Fruit fly (Drosophila melanogaster) whole organism, embryonic: ENCODE data around the gene ver.

Experiments used
- Antp ChIP-seq: fragments of 200-800 bp; sonication (Bioruptor generic); optimal IDR thresholded peaks from 3 replicates; lab custom pipeline; 2016; ENCODE audit warnings: missing biosample characterization, missing genetic modification characterization
- Asciz ChIP-seq: fragments of 200-800 bp; sonication (Bioruptor generic); optimal IDR thresholded peaks from 2 replicates; lab custom pipeline; 2017; ENCODE audit warnings: missing biosample characterization, mild to moderate bottlenecking, missing genetic modification characterization, missing genetic modification reagents
- Blimp-1 ChIP-seq: fragments of 200-800 bp; sonication (Bioruptor generic); optimal IDR thresholded peaks from 3 replicates; lab custom pipeline; 2018; ENCODE audit warnings: missing biosample characterization, missing genetic modification characterization, mild to moderate bottlenecking, moderate library complexity, missing genetic modification reagents
- CG10209 ChIP-seq: fragments of 200-800 bp; sonication (Bioruptor generic); optimal IDR thresholded peaks from 3 replicates; lab custom pipeline; 2017; ENCODE audit warnings: missing biosample characterization, mild to moderate bottlenecking, missing genetic modification characterization, missing genetic modification reagents
- CG10267 ChIP-seq: fragments of 200-800 bp; sonication (Bioruptor generic); optimal IDR thresholded peaks from 2 replicates; lab custom pipeline; 2018; ENCODE audit warnings: missing biosample characterization, mild to moderate bottlenecking, missing genetic modification characterization, moderate library complexity
- CG10321 ChIP-seq: fragments of 200-800 bp; sonication (Bioruptor generic); IDR thresholded peaks from 2 replicates; pipeline ENCODE4 v1.3.6; 2022; ENCODE audit warnings: missing biosample characterization, missing genetic modification characterization
- CG10431 ChIP-seq: fragments of 200-800 bp; sonication (Bioruptor generic); optimal IDR thresholded peaks from 3 replicates; lab custom pipeline; 2018; ENCODE audit warnings: missing biosample characterization, mild to moderate bottlenecking, missing genetic modification characterization
- CG11085 ChIP-seq: fragments of 200-800 bp; sonication (Bioruptor generic); IDR thresholded peaks from 2 replicates; pipeline ENCODE4 v1.3.6; 2022; ENCODE audit warnings: missing biosample characterization, missing genetic modification characterization
- CG12769 ChIP-seq: fragments of 200-800 bp; sonication (Bioruptor generic); optimal IDR thresholded peaks from 2 replicates; lab custom pipeline; 2019; ENCODE audit warnings: missing biosample characterization, mild to moderate bottlenecking, missing genetic modification characterization, moderate library complexity
- CG13123 ChIP-seq: fragments of 200-800 bp; sonication (Bioruptor generic); optimal IDR thresholded peaks from 2 replicates; lab custom pipeline; 2016; ENCODE audit warnings: missing biosample characterization, missing genetic modification characterization
- CG13424 ChIP-seq: fragments of 200-800 bp; sonication (Bioruptor generic); optimal IDR thresholded peaks from 2 replicates; lab custom pipeline; 2019; ENCODE audit warnings: missing biosample characterization, mild to moderate bottlenecking, missing genetic modification characterization, moderate library complexity
- CG13624 ChIP-seq: fragments of 200-800 bp; sonication (Bioruptor generic); optimal IDR thresholded peaks from 2 replicates; lab custom pipeline; 2016; ENCODE audit warnings: missing biosample characterization, missing genetic modification characterization
- CG2129 ChIP-seq: fragments of 200-800 bp; sonication (Bioruptor generic); IDR thresholded peaks from 2 replicates; pipeline ENCODE4 v1.3.6; 2022; ENCODE audit warnings: missing biosample characterization, missing genetic modification characterization; ENCODE audit not compliant: partially characterized antibody
- CG2199 ChIP-seq: fragments of 200-800 bp; sonication (Bioruptor generic); IDR thresholded peaks from 3 replicates; pipeline ENCODE4 v1.3.6; 2022; ENCODE audit warnings: missing biosample characterization, missing genetic modification characterization
- CG2202 ChIP-seq: fragments of 200-800 bp; sonication (Bioruptor generic); optimal IDR thresholded peaks from 2 replicates; lab custom pipeline; 2018; ENCODE audit warnings: missing biosample characterization, mild to moderate bottlenecking, missing genetic modification characterization
- CG30403 ChIP-seq: fragments of 200-800 bp; sonication (Bioruptor generic); optimal IDR thresholded peaks from 3 replicates; lab custom pipeline; 2016; ENCODE audit warnings: missing biosample characterization, missing genetic modification characterization
- CG31224 ChIP-seq: fragments of 200-800 bp; sonication (Bioruptor generic); IDR thresholded peaks from 2 replicates; pipeline ENCODE4 v1.3.6; 2022; ENCODE audit warnings: missing biosample characterization, missing genetic modification characterization
- CG6254 ChIP-seq: fragments of 200-800 bp; sonication (Bioruptor generic); optimal IDR thresholded peaks from 3 replicates; lab custom pipeline; 2017; ENCODE audit warnings: mild to moderate bottlenecking, missing biosample characterization, missing genetic modification reagents, missing genetic modification characterization
- CG6765 ChIP-seq: fragments of 200-800 bp; sonication (Bioruptor generic); optimal IDR thresholded peaks from 3 replicates; lab custom pipeline; 2017; ENCODE audit warnings: missing biosample characterization, mild to moderate bottlenecking, missing genetic modification characterization
- CG6813 ChIP-seq: fragments of 200-800 bp; sonication (Bioruptor generic); optimal IDR thresholded peaks from 2 replicates; lab custom pipeline; 2017; ENCODE audit warnings: missing biosample characterization, missing genetic modification characterization, mild to moderate bottlenecking, moderate library complexity, missing genetic modification reagents
- CG7271 ChIP-seq: fragments of 200-800 bp; sonication (Bioruptor generic); optimal IDR thresholded peaks from 2 replicates; lab custom pipeline; 2018; ENCODE audit warnings: missing biosample characterization, mild to moderate bottlenecking, missing genetic modification characterization, moderate library complexity
- CG8944 ChIP-seq: fragments of 200-800 bp; sonication (Bioruptor generic); optimal IDR thresholded peaks from 3 replicates; lab custom pipeline; 2016; ENCODE audit warnings: missing biosample characterization, missing genetic modification characterization
- CG9817 ChIP-seq: fragments of 200-800 bp; sonication (Bioruptor generic); optimal IDR thresholded peaks from 2 replicates; lab custom pipeline; 2018; ENCODE audit warnings: missing biosample characterization, mild to moderate bottlenecking, missing genetic modification characterization, moderate library complexity
- D ChIP-seq, 2 experiments: fragments of 200-800 bp in 1 of 2; fragments of >200 bp in 1 of 2; sonication (Bioruptor generic) in 1 of 2; optimal IDR thresholded peaks; 2 replicates in 1 of 2; 3 replicates in 1 of 2; lab custom pipeline; 2017; ENCODE audit warnings: mild to moderate bottlenecking in 1 of 2, missing biosample characterization in 1 of 2, missing genetic modification characterization in 1 of 2, missing genetic modification reagents in 1 of 2
- Dll ChIP-seq: fragments of 200-800 bp; sonication (Bioruptor generic); IDR thresholded peaks from 4 replicates; pipeline ENCODE4 v1.3.6; 2022; ENCODE audit warnings: missing biosample characterization, missing genetic modification characterization; ENCODE audit not compliant: partially characterized antibody
- Dp ChIP-seq: fragments of 200-800 bp; sonication (Bioruptor generic); optimal IDR thresholded peaks from 2 replicates; lab custom pipeline; 2018; ENCODE audit warnings: missing biosample characterization, mild to moderate bottlenecking, missing genetic modification characterization, moderate library complexity
- Hmr ChIP-seq: fragments of 200-800 bp; sonication (Bioruptor generic); optimal IDR thresholded peaks from 3 replicates; lab custom pipeline; 2017; ENCODE audit warnings: mild to moderate bottlenecking, missing biosample characterization, missing genetic modification reagents, missing genetic modification characterization
- Pdp1 ChIP-seq, 2 experiments: fragments of 200-800 bp; sonication (Bioruptor generic); optimal IDR thresholded peaks; 3 replicates each; lab custom pipeline; 2016; ENCODE audit warnings: missing biosample characterization in 2 of 2, missing genetic modification characterization in 2 of 2, mild to moderate bottlenecking in 1 of 2, moderate library complexity in 1 of 2
- Trl ChIP-seq, 3 experiments: fragments of >200 bp in 2 of 3; fragments of 200-800 bp in 1 of 3; sonication (Bioruptor generic) in 1 of 3; optimal IDR thresholded peaks; 2 replicates in 1 of 3; 3 replicates in 2 of 3; lab custom pipeline; 2016 to 2017; ENCODE audit warnings: missing biosample characterization in 1 of 3, missing genetic modification characterization in 1 of 3
- ac ChIP-seq: fragments of 200-800 bp; sonication (Bioruptor generic); optimal IDR thresholded peaks from 3 replicates; lab custom pipeline; 2017; ENCODE audit warnings: missing biosample characterization, mild to moderate bottlenecking, missing genetic modification characterization
- aop ChIP-seq: fragments of 200-800 bp; sonication (Bioruptor generic); IDR thresholded peaks from 2 replicates; pipeline ENCODE4 v1.3.6; 2022; ENCODE audit warnings: missing biosample characterization, missing genetic modification characterization
- cad ChIP-seq: fragments of >200 bp; optimal IDR thresholded peaks from 2 replicates; lab custom pipeline; 2017; ENCODE audit warnings: missing biosample characterization, missing genetic modification characterization
- corto ChIP-seq: fragments of 200-800 bp; sonication (Bioruptor generic); optimal IDR thresholded peaks from 2 replicates; lab custom pipeline; 2016; ENCODE audit warnings: missing biosample characterization, mild to moderate bottlenecking, missing genetic modification characterization, moderate library complexity
- disco-r ChIP-seq: fragments of 200-800 bp; sonication (Bioruptor generic); optimal IDR thresholded peaks from 2 replicates; lab custom pipeline; 2016; ENCODE audit warnings: missing biosample characterization, missing genetic modification characterization
- ewg ChIP-seq: fragments of 200-800 bp; sonication (Bioruptor generic); optimal IDR thresholded peaks from 3 replicates; lab custom pipeline; 2017; ENCODE audit warnings: mild to moderate bottlenecking, missing biosample characterization, missing genetic modification reagents, missing genetic modification characterization
- gro ChIP-seq: fragments of 200-800 bp; sonication (Bioruptor generic); optimal IDR thresholded peaks from 2 replicates; lab custom pipeline; 2016; ENCODE audit warnings: missing biosample characterization, missing genetic modification characterization
- gsb-n ChIP-seq: fragments of 200-800 bp; sonication (Bioruptor generic); optimal IDR thresholded peaks from 3 replicates; lab custom pipeline; 2018; ENCODE audit warnings: missing biosample characterization, mild to moderate bottlenecking, missing genetic modification characterization
- her ChIP-seq: fragments of 200-800 bp; sonication (Bioruptor generic); optimal IDR thresholded peaks from 2 replicates; lab custom pipeline; 2016; ENCODE audit warnings: missing biosample characterization, missing genetic modification characterization
- jigr1 ChIP-seq: fragments of 200-800 bp; sonication (Bioruptor generic); IDR thresholded peaks from 3 replicates; pipeline ENCODE4 v1.3.6; 2022; ENCODE audit warnings: missing biosample characterization, missing genetic modification characterization
- jumu ChIP-seq: fragments of 200-800 bp; sonication (Bioruptor generic); optimal IDR thresholded peaks from 3 replicates; lab custom pipeline; 2016; ENCODE audit warnings: missing biosample characterization, missing genetic modification characterization
- nerfin-2 ChIP-seq: fragments of 200-800 bp; sonication (Bioruptor generic); IDR thresholded peaks from 2 replicates; pipeline ENCODE4 v1.3.6; 2022; ENCODE audit warnings: missing biosample characterization, missing genetic modification characterization; ENCODE audit not compliant: partially characterized antibody
- pum ChIP-seq: fragments of 200-800 bp; sonication (Bioruptor generic); optimal IDR thresholded peaks from 2 replicates; lab custom pipeline; 2016; ENCODE audit warnings: missing biosample characterization, missing genetic modification characterization
- sens ChIP-seq: fragments of 200-800 bp; sonication (Bioruptor generic); peaks from one replicate; lab custom pipeline; 2016; ENCODE audit warnings: missing biosample characterization, missing genetic modification characterization
- seq ChIP-seq: fragments of 200-800 bp; sonication (Bioruptor generic); IDR thresholded peaks from 2 replicates; pipeline ENCODE4 v1.3.6; 2022; ENCODE audit warnings: missing biosample characterization, missing genetic modification characterization
- sim ChIP-seq: fragments of 200-800 bp; sonication (Bioruptor generic); IDR thresholded peaks from 2 replicates; pipeline ENCODE4 v1.3.6; 2022; ENCODE audit warnings: missing biosample characterization, missing genetic modification characterization
- trem ChIP-seq: fragments of 200-800 bp; optimal IDR thresholded peaks from 3 replicates; lab custom pipeline; 2019; ENCODE audit warnings: missing biosample characterization, mild to moderate bottlenecking, missing genetic modification characterization, moderate library complexity
- tx ChIP-seq: fragments of 200-800 bp; sonication (Bioruptor generic); optimal IDR thresholded peaks from 2 replicates; lab custom pipeline; 2016; ENCODE audit warnings: missing biosample characterization, missing genetic modification characterization
- unpg ChIP-seq: fragments of 200-800 bp; sonication (Bioruptor generic); optimal IDR thresholded peaks from 3 replicates; lab custom pipeline; 2018; ENCODE audit warnings: missing biosample characterization, mild to moderate bottlenecking, missing genetic modification characterization, moderate library complexity
- vvl ChIP-seq: fragments of 200-800 bp; sonication (Bioruptor generic); IDR thresholded peaks from 2 replicates; pipeline ENCODE4 v1.3.6; 2022; ENCODE audit warnings: missing biosample characterization, missing genetic modification characterization

ver gene

DNA sequence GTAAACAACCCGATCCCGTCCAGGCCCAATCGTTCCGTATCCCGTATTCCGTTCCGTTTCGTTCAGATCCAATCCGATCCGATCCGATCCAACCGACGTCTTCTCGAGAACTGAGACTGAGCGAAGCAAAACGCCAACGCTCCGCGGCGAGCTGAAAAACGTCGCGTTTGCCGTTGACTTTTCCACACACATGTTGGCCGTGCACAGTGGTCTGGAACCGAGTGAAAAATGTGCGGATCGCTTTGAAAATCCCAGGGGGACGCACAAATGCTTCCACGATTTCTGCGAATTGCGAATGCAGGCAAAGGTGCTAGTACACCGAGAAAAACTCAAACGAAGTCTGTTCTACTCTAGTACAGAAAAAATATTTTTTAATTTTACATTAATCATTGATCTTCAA, 38.8 kb upstream of the ver start, which contains the start of gene CG10663 (continued):
- peak; percentile 22 for TF ChIP-seq Antp (GFP tag; lab: Kevin White, UChicago)
- peak; percentile 88 for TF ChIP-seq CG12769
- no peak for TF ChIP-seq cad (GFP tag; lab: Kevin White, UChicago)
- no peak for TF ChIP-seq jigr1 (GFP tag; lab: Robert Waterston, UW)
- peak; percentile 13 for TF ChIP-seq CG6254 (GFP tag; lab: Kevin White, UChicago)
- no peak for TF ChIP-seq disco-r
- no peak for TF ChIP-seq CG10267
- 0 out of 2 replicates have a peak, but pooled peaks have one; percentile 17 for TF ChIP-seq seq (GFP tag; lab: Robert Waterston, UW)
- no peak for TF ChIP-seq corto (GFP tag; lab: Kevin White, UChicago)
- TF ChIP-seq ewg (GFP tag; lab: Kevin White, UChicago), result no peak
- TF ChIP-seq CG9817 (tag; lab: Kevin White, UChicago), result no peak
- peak; percentile 3 for TF ChIP-seq CG2202 (tag; lab: Kevin White, UChicago)
- no peak for TF ChIP-seq CG6765 (GFP tag; lab: Kevin White, UChicago)
- peak; percentile 80 for TF ChIP-seq sens (GFP tag; lab: Kevin White, UChicago)
- no peak for TF ChIP-seq CG31224 (GFP tag; lab: Robert Waterston, UW)
- TF ChIP-seq jumu (GFP tag; lab: Kevin White, UChicago), result no peak
- TF ChIP-seq CG30403 (GFP tag; lab: Kevin White, UChicago), result no peak
- TF ChIP-seq CG13123 (GFP tag; lab: Kevin White, UChicago), result no peak
- no peak for TF ChIP-seq Pdp1 (GFP tag; optimal IDR thresholded peaks at IDR 0.05; lab: Kevin White, UChicago)
- TF ChIP-seq Dll (GFP tag; lab: Robert Waterston, UW), result no peak
- peak; percentile 18 for TF ChIP-seq unpg
- TF ChIP-seq pum, result no peak
- TF ChIP-seq CG6813, result no peak
- 0 out of 2 replicates have a peak, but pooled peaks have one; percentile 54 for TF ChIP-seq sim (GFP tag; lab: Robert Waterston, UW)
- peak; percentile 45; the same call in 1 of the 2 replicates for TF ChIP-seq nerfin-2 (GFP tag; lab: Robert Waterston, UW)
- peak; percentile 2 to 17 for TF ChIP-seq Trl (optimal IDR thresholded peaks at IDR 0.05; lab: Kevin White, UChicago)
- peak; percentile 4 for TF ChIP-seq Trl (GFP tag; optimal IDR thresholded peaks at IDR 0.05; lab: Kevin White, UChicago)
- no peak for TF ChIP-seq CG11085
- TF ChIP-seq Blimp-1, result no peak
- peak; percentile 10 for TF ChIP-seq CG13624 (GFP tag; lab: Kevin White, UChicago)
- TF ChIP-seq tx, result no peak
- no peak for TF ChIP-seq D (optimal IDR thresholded peaks at IDR 0.05; lab: Kevin White, UChicago)
- no peak for TF ChIP-seq D (GFP tag; optimal IDR thresholded peaks at IDR 0.05; lab: Kevin White, UChicago)
- no peak for TF ChIP-seq CG8944 (GFP tag; lab: Kevin White, UChicago)
- TF ChIP-seq aop (GFP tag; lab: Robert Waterston, UW), result no peak
- no peak for TF ChIP-seq CG7271
- TF ChIP-seq CG2129, result no peak
- TF ChIP-seq gsb-n (tag; lab: Kevin White, UChicago), result no peak
- no peak for TF ChIP-seq ac (GFP tag; lab: Kevin White, UChicago)
- no peak for TF ChIP-seq Asciz
- TF ChIP-seq Hmr (GFP tag; lab: Kevin White, UChicago), result no peak
- no peak for TF ChIP-seq CG10321
- no peak for TF ChIP-seq Dp (GFP tag; lab: Kevin White, UChicago)
- TF ChIP-seq her (GFP tag; lab: Kevin White, UChicago), result no peak
- TF ChIP-seq vvl (GFP tag; lab: Robert Waterston, UW), result peak; percentile 60; the same call in 1 of the 2 replicates
- no peak for TF ChIP-seq gro (GFP tag; lab: Kevin White, UChicago)
- no peak for TF ChIP-seq CG13424
- TF ChIP-seq trem (tag; lab: Kevin White, UChicago), result no peak
- no peak for TF ChIP-seq CG10209 (GFP tag; lab: Kevin White, UChicago)
- TF ChIP-seq CG10431, result no peak
- peak; percentile 89 for TF ChIP-seq CG2199 (GFP tag; lab: Robert Waterston, UW)
